Fruit fly (Drosophila melanogaster): Measurements from ENCODE around the gene RpL35.

DNA sequence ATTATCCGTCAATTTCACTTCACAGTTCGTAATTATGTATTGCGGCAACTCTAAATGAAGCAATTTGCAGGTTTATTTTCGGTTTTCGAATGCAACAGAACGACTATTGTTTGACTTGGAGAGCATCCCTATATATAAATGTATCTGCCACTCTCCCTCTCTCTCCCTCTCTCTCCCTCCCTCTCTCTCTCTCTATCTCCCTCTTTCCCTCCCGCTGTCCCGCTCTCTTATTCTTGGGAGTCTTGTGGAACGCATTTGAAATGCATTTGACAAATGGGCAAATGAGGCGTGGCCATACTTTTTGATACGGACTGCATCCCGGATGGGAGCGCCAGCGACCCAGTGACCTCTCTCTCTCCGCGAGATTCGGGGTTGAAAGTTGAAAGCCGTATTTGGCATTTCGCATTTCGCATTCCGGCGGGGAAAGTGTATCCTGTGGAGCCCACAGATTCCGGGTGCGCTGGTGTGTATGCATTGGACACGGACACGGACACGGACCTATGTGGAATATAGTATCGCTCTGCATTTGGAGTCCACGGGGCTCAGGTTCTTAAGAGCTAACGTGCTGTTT is 35.6 kb upstream of the RpL35 start:
- TF ChIP-seq psq (GFP tag; optimal IDR thresholded peaks at IDR 0.05) (no peak), h (GFP tag; optimal IDR thresholded peaks at IDR 0.05) (no peak), Dfd (GFP tag; optimal IDR thresholded peaks at IDR 0.05) (no peak), OdsH (GFP tag; optimal IDR thresholded peaks at IDR 0.05) (no peak), Abd-B (GFP tag; optimal IDR thresholded peaks at IDR 0.05) (no peak), pan (optimal IDR thresholded peaks at IDR 0.05) (no peak), tai (GFP tag; optimal IDR thresholded peaks at IDR 0.05) (no peak)
